Fruit fly (Drosophila melanogaster) whole organism, prepupa: ENCODE results near the gene WASp.
A peak's percentile ranks its signal among the peaks of the same experiment; 100 is the strongest.

Experiments used
- Blimp-1 ChIP-seq: fragments of 200-800 bp; sonication (Bioruptor generic); optimal IDR thresholded peaks from 3 replicates; lab custom pipeline; 2017; ENCODE audit warnings: missing biosample characterization, missing genetic modification characterization, mild to moderate bottlenecking, moderate library complexity, missing genetic modification reagents
- CG10631 ChIP-seq: fragments of 200-800 bp; sonication (Bioruptor generic); optimal IDR thresholded peaks from 2 replicates; lab custom pipeline; 2016; ENCODE audit warnings: missing biosample characterization, missing genetic modification characterization
- CG11294 ChIP-seq: fragments of 200-800 bp; sonication (Bioruptor generic); IDR thresholded peaks from 2 replicates; pipeline ENCODE4 v1.3.6; 2022; ENCODE audit warnings: missing biosample characterization, missing genetic modification characterization
- CG11762 ChIP-seq: fragments of 200-800 bp; sonication (Bioruptor generic); optimal IDR thresholded peaks from 3 replicates; lab custom pipeline; 2016; ENCODE audit warnings: missing biosample characterization, missing genetic modification characterization; ENCODE audit not compliant: insufficient read depth
- CG11902 ChIP-seq: fragments of 200-800 bp; sonication (Bioruptor generic); optimal IDR thresholded peaks from 3 replicates; lab custom pipeline; 2016; ENCODE audit warnings: missing biosample characterization, missing genetic modification characterization
- CG1621 ChIP-seq: fragments of 200-800 bp; sonication (Bioruptor generic); optimal IDR thresholded peaks from 3 replicates; lab custom pipeline; 2018; ENCODE audit warnings: missing biosample characterization, mild to moderate bottlenecking, missing genetic modification characterization
- CG16779 ChIP-seq: fragments of 200-800 bp; sonication (Bioruptor generic); optimal IDR thresholded peaks from 3 replicates; lab custom pipeline; 2017; ENCODE audit warnings: missing biosample characterization, mild to moderate bottlenecking, missing genetic modification characterization
- CG3032 ChIP-seq: fragments of 200-800 bp; optimal IDR thresholded peaks from 2 replicates; lab custom pipeline; 2019; ENCODE audit warnings: missing biosample characterization, mild to moderate bottlenecking, missing genetic modification characterization, moderate library complexity
- CG31627 ChIP-seq: fragments of 200-800 bp; sonication (Bioruptor generic); optimal IDR thresholded peaks from 3 replicates; lab custom pipeline; 2016; ENCODE audit warnings: missing biosample characterization, missing genetic modification characterization
- CG32006 ChIP-seq: fragments of 200-800 bp; sonication (Bioruptor generic); optimal IDR thresholded peaks from 3 replicates; lab custom pipeline; 2017; ENCODE audit warnings: missing biosample characterization, mild to moderate bottlenecking, missing genetic modification characterization
- CG34406 ChIP-seq: fragments of 200-800 bp; sonication (Bioruptor generic); optimal IDR thresholded peaks from 3 replicates; lab custom pipeline; 2016; ENCODE audit warnings: missing biosample characterization, missing genetic modification characterization
- CG3919 ChIP-seq: fragments of 200-800 bp; sonication (Bioruptor generic); optimal IDR thresholded peaks from 3 replicates; lab custom pipeline; 2016; ENCODE audit warnings: missing biosample characterization, missing genetic modification characterization
- CG6163 ChIP-seq: fragments of 200-800 bp; sonication (Bioruptor generic); IDR thresholded peaks from 3 replicates; pipeline ENCODE4 v1.3.6; 2022; ENCODE audit warnings: missing biosample characterization, missing genetic modification characterization
- CG6792 ChIP-seq: fragments of 200-800 bp; sonication (Bioruptor generic); optimal IDR thresholded peaks from 3 replicates; lab custom pipeline; 2016; ENCODE audit warnings: missing biosample characterization, missing genetic modification characterization
- CG7368 ChIP-seq: fragments of 200-800 bp; sonication (Bioruptor generic); optimal IDR thresholded peaks from 3 replicates; lab custom pipeline; 2016; ENCODE audit warnings: missing biosample characterization, missing genetic modification characterization
- CG8119 ChIP-seq: fragments of 200-800 bp; sonication (Bioruptor generic); IDR thresholded peaks from 3 replicates; pipeline ENCODE4 v1.3.6; 2022; ENCODE audit warnings: missing biosample characterization, missing genetic modification characterization
- CG8319 ChIP-seq: fragments of 200-800 bp; sonication (Bioruptor generic); optimal IDR thresholded peaks from 3 replicates; lab custom pipeline; 2016; ENCODE audit warnings: missing biosample characterization, missing genetic modification characterization
- CG8632 ChIP-seq: fragments of 200-800 bp; sonication (Bioruptor generic); optimal IDR thresholded peaks from 3 replicates; lab custom pipeline; 2016; ENCODE audit warnings: missing biosample characterization, missing genetic modification characterization
- CG9139 ChIP-seq: fragments of 200-800 bp; sonication (Bioruptor generic); optimal IDR thresholded peaks from 3 replicates; lab custom pipeline; 2017; ENCODE audit warnings: missing biosample characterization, mild to moderate bottlenecking, missing genetic modification characterization
- Eip78C ChIP-seq: fragments of 200-800 bp; sonication (Bioruptor generic); peaks from one replicate; lab custom pipeline; 2016; ENCODE audit warnings: missing biosample characterization, missing genetic modification characterization
- Eip93F ChIP-seq: fragments of 200-800 bp; sonication (Bioruptor generic); optimal IDR thresholded peaks from 2 replicates; lab custom pipeline; 2016; ENCODE audit warnings: missing biosample characterization, mild to moderate bottlenecking, missing genetic modification characterization
- Ets21C ChIP-seq: fragments of 200-800 bp; sonication (Bioruptor generic); optimal IDR thresholded peaks from 3 replicates; lab custom pipeline; 2016; ENCODE audit warnings: missing biosample characterization, missing genetic modification characterization
- Gug ChIP-seq: fragments of 200-800 bp; sonication (Bioruptor generic); IDR thresholded peaks from 2 replicates; pipeline ENCODE4 v1.3.6; 2022; ENCODE audit warnings: missing biosample characterization, missing genetic modification characterization
- Hr38 ChIP-seq: sonication (Bioruptor generic); optimal IDR thresholded peaks from 2 replicates; lab custom pipeline; 2016; ENCODE audit warnings: missing biosample characterization, missing genetic modification characterization
- Hr4 ChIP-seq: fragments of 200-800 bp; sonication (Bioruptor generic); optimal IDR thresholded peaks from 3 replicates; lab custom pipeline; 2016; ENCODE audit warnings: missing biosample characterization, missing genetic modification characterization
- Lpt ChIP-seq: fragments of 200-800 bp; sonication (Bioruptor generic); optimal IDR thresholded peaks from 3 replicates; lab custom pipeline; 2016; ENCODE audit warnings: missing biosample characterization, missing genetic modification characterization
- Smox ChIP-seq: fragments of 200-800 bp; sonication (Bioruptor generic); optimal IDR thresholded peaks from 3 replicates; lab custom pipeline; 2016; ENCODE audit warnings: missing biosample characterization, missing genetic modification characterization
- Sox102F ChIP-seq: fragments of 200-800 bp; sonication (Bioruptor generic); optimal IDR thresholded peaks from 2 replicates; lab custom pipeline; 2016; ENCODE audit warnings: missing biosample characterization, mild to moderate bottlenecking, missing genetic modification characterization
- Sox14 ChIP-seq: fragments of 200-800 bp; sonication (Bioruptor generic); optimal IDR thresholded peaks from 3 replicates; lab custom pipeline; 2016; ENCODE audit warnings: missing biosample characterization, missing genetic modification characterization
- Sox15 ChIP-seq: fragments of 200-800 bp; sonication (Bioruptor generic); optimal IDR thresholded peaks from 3 replicates; lab custom pipeline; 2016; ENCODE audit warnings: missing biosample characterization, missing genetic modification characterization
- achi ChIP-seq: fragments of 200-800 bp; sonication (Bioruptor generic); optimal IDR thresholded peaks from 3 replicates; lab custom pipeline; 2016; ENCODE audit warnings: missing biosample characterization, missing genetic modification characterization
- acj6 ChIP-seq: fragments of 200-800 bp; sonication (Bioruptor generic); optimal IDR thresholded peaks from 3 replicates; lab custom pipeline; 2016; ENCODE audit warnings: missing biosample characterization, missing genetic modification characterization
- eg ChIP-seq: fragments of 200-800 bp; sonication (Bioruptor generic); IDR thresholded peaks from 3 replicates; pipeline ENCODE4 v1.3.6; 2022; ENCODE audit warnings: missing biosample characterization, missing genetic modification characterization
- esn ChIP-seq: fragments of 200-800 bp; sonication (Bioruptor generic); optimal IDR thresholded peaks from 2 replicates; lab custom pipeline; 2016; ENCODE audit warnings: missing biosample characterization, mild to moderate bottlenecking, missing genetic modification characterization, moderate library complexity
- fkh ChIP-seq: fragments of 200-800 bp; sonication (Bioruptor generic); optimal IDR thresholded peaks from 3 replicates; lab custom pipeline; 2017; ENCODE audit warnings: missing biosample characterization, mild to moderate bottlenecking, missing genetic modification characterization, moderate library complexity
- lz ChIP-seq: fragments of 200-800 bp; sonication (Bioruptor generic); optimal IDR thresholded peaks from 3 replicates; lab custom pipeline; 2016; ENCODE audit warnings: missing biosample characterization, missing genetic modification characterization
- salr ChIP-seq, 2 experiments: fragments of 200-800 bp; sonication (Bioruptor generic); optimal IDR thresholded peaks; 3 replicates each; lab custom pipeline; 2016 to 2018; ENCODE audit warnings: missing biosample characterization in 2 of 2, missing genetic modification characterization in 2 of 2, mild to moderate bottlenecking in 1 of 2
- spab ChIP-seq: fragments of 200-800 bp; sonication (Bioruptor generic); optimal IDR thresholded peaks from 2 replicates; lab custom pipeline; 2017; ENCODE audit warnings: missing biosample characterization, mild to moderate bottlenecking, missing genetic modification characterization, missing genetic modification reagents
- ss ChIP-seq, 2 experiments: fragments of 200-800 bp; sonication (Bioruptor generic); optimal IDR thresholded peaks; 2 replicates in 1 of 2; 3 replicates in 1 of 2; lab custom pipeline; 2017 to 2018; ENCODE audit warnings: mild to moderate bottlenecking in 2 of 2, missing biosample characterization in 2 of 2, missing genetic modification characterization in 2 of 2, moderate library complexity in 1 of 2
- topi ChIP-seq: fragments of 200-800 bp; sonication (Bioruptor generic); optimal IDR thresholded peaks from 3 replicates; lab custom pipeline; 2016; ENCODE audit warnings: missing biosample characterization, missing genetic modification characterization

The WASp gene

dm6 chr3R:28811677-28812465 is 20.0 kb downstream of the WASp start, which contains the start of gene Prp39 (continued):
- peak; percentile 9 for TF ChIP-seq topi (GFP tag; lab: Kevin White, UChicago)
- 0 out of 3 replicates have a peak, but pooled peaks have one; percentile 17 for TF ChIP-seq CG6163 (GFP tag; lab: Robert Waterston, UW)
- no peak for TF ChIP-seq Sox102F (GFP tag; lab: Kevin White, UChicago)
- TF ChIP-seq CG9139 (GFP tag; lab: Kevin White, UChicago) = no peak
- no peak for TF ChIP-seq salr (GFP tag; optimal IDR thresholded peaks at IDR 0.05; lab: Kevin White, UChicago)
- TF ChIP-seq CG8119 (GFP tag; lab: Robert Waterston, UW) = no peak
- peak; percentile 78 for TF ChIP-seq fkh
- TF ChIP-seq eg (GFP tag; lab: Robert Waterston, UW) = peak; percentile 34; the same call in 1 of the 3 replicates
- TF ChIP-seq Smox (GFP tag; lab: Kevin White, UChicago) = no peak
- TF ChIP-seq CG3919 (GFP tag; lab: Kevin White, UChicago) = no peak
- TF ChIP-seq CG11902 (GFP tag; lab: Kevin White, UChicago) = no peak
- TF ChIP-seq CG8632 (GFP tag; lab: Kevin White, UChicago) = no peak
- TF ChIP-seq Blimp-1 (GFP tag; lab: Kevin White, UChicago) = no peak
- no peak for TF ChIP-seq CG8319
- TF ChIP-seq Hr4 = no peak

- TF ChIP-seq lz (peak; percentile 21), topi (GFP tag; lab: Kevin White, UChicago) (peak; percentile 1), CG3032 (no peak), ss (GFP tag; optimal IDR thresholded peaks at IDR 0.05; lab: Kevin White, UChicago) (no peak), Sox14 (GFP tag; lab: Kevin White, UChicago) (peak; percentile 66), CG31627 (GFP tag; lab: Kevin White, UChicago) (peak; percentile 13), Eip93F (GFP tag; lab: Kevin White, UChicago) (no peak), CG8632 (GFP tag; lab: Kevin White, UChicago) (no peak)
Measured at dm6 chr3R:28810942-28811676, 20.7 kb downstream of the WASp start, which contains the start of gene wdn. Gene wdn, minus strand, starts transcription at chr3R:28811337.

- no peak for TF ChIP-seq Gug (GFP tag; lab: Robert Waterston, UW)
- no peak for TF ChIP-seq Hr4
Measured at dm6 chr3R:28806402-28806801, 25.4 kb downstream of the WASp start, which contains the start of gene CheB98a. Gene CheB98a, plus strand, starts transcription at chr3R:28806702.

- no peak for TF ChIP-seq Blimp-1 (GFP tag; lab: Kevin White, UChicago)
- peak; percentile 44 for TF ChIP-seq CG31627 (GFP tag; lab: Kevin White, UChicago)
- no peak for TF ChIP-seq CG3032
- TF ChIP-seq CG1621 (tag; lab: Kevin White, UChicago) = no peak
- no peak for TF ChIP-seq ss (GFP tag; optimal IDR thresholded peaks at IDR 0.05; lab: Kevin White, UChicago)
- TF ChIP-seq CG6792 (GFP tag; lab: Kevin White, UChicago) = no peak
- no peak for TF ChIP-seq CG11294 (GFP tag; lab: Robert Waterston, UW)
- TF ChIP-seq CG7368 (GFP tag; lab: Kevin White, UChicago) = no peak
- TF ChIP-seq Sox15 (GFP tag; lab: Kevin White, UChicago) = no peak
- TF ChIP-seq CG8119 (GFP tag; lab: Robert Waterston, UW) = no peak
- TF ChIP-seq acj6 (GFP tag; lab: Kevin White, UChicago) = peak; percentile 24
- TF ChIP-seq Sox14 (GFP tag; lab: Kevin White, UChicago) = peak; percentile 18
- TF ChIP-seq Hr38 (GFP tag; lab: Kevin White, UChicago) = no peak
- no peak for TF ChIP-seq CG11762
- TF ChIP-seq Ets21C (GFP tag; lab: Kevin White, UChicago) = peak; percentile 21
- no peak for TF ChIP-seq CG6163 (GFP tag; lab: Robert Waterston, UW)
- TF ChIP-seq esn = peak; percentile 16
- no peak for TF ChIP-seq CG16779 (tag; lab: Kevin White, UChicago)
- TF ChIP-seq Lpt (GFP tag; lab: Kevin White, UChicago) = no peak
- no peak for TF ChIP-seq salr (GFP tag; optimal IDR thresholded peaks at IDR 0.05; lab: Kevin White, UChicago)
- no peak for TF ChIP-seq CG34406 (GFP tag; lab: Kevin White, UChicago)
- TF ChIP-seq topi (GFP tag; lab: Kevin White, UChicago) = peak; percentile 61
- TF ChIP-seq Smox (GFP tag; lab: Kevin White, UChicago) = peak; percentile 6
- no peak for TF ChIP-seq Gug (GFP tag; lab: Robert Waterston, UW)
- peak; percentile 82 for TF ChIP-seq Eip78C (GFP tag; lab: Kevin White, UChicago)
- peak; percentile 17 for TF ChIP-seq lz
- TF ChIP-seq CG10631 (GFP tag; lab: Kevin White, UChicago) = no peak
- no peak for TF ChIP-seq achi (GFP tag; lab: Kevin White, UChicago)
- TF ChIP-seq CG3919 (GFP tag; lab: Kevin White, UChicago) = no peak
- no peak for TF ChIP-seq Sox102F (GFP tag; lab: Kevin White, UChicago)
- peak; percentile 30 for TF ChIP-seq CG32006
- no peak for TF ChIP-seq Hr4
- TF ChIP-seq CG8319 = no peak
- no peak for TF ChIP-seq spab (GFP tag; lab: Kevin White, UChicago)
Measured at dm6 chr3R:28805164-28805563, 26.7 kb downstream of the WASp start.
